Fruit fly (Drosophila melanogaster): ENCODE results near the gene vkg.

vkg gene

DNA sequence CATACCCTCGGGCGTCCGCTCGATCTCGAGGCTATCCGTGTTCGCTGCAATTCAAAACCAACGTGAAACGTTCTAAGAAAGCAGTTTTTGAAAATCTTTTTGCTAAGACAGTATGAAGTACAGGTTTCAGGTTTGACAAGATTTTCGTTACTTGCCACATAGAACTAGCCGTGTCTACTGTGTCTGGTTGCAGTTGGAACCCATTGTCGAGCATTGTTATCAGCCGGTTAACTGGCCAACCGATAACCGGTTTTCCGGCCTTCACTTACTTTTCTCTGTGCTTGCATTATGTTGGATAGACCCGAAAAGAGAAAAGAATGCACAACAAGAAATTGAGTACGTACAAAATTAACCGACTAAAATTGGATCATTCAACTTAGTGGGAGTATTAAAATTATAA is 22.0 kb upstream of the vkg start:
- no peak for TF ChIP-seq dl (GFP tag; optimal IDR thresholded peaks at IDR 0.05; ENCODE audit: insufficient read depth in 1 of 2, partially characterized antibody in 2 of 2)
- no peak for TF ChIP-seq HLH106 (tag; optimal IDR thresholded peaks at IDR 0.05)
- TF ChIP-seq sage (GFP tag; optimal IDR thresholded peaks at IDR 0.05), result no peak
- no peak for TF ChIP-seq CrebA (GFP tag; optimal IDR thresholded peaks at IDR 0.05; ENCODE audit: borderline replicate concordance)
- no peak for TF ChIP-seq CG32264 (GFP tag; optimal IDR thresholded peaks at IDR 0.05)
- TF ChIP-seq Myc (optimal IDR thresholded peaks at IDR 0.05), result no peak
- no peak for TF ChIP-seq jim (GFP tag; optimal IDR thresholded peaks at IDR 0.05)
- TF ChIP-seq psq (GFP tag; optimal IDR thresholded peaks at IDR 0.05), result no peak
- no peak for TF ChIP-seq Jra (GFP tag; optimal IDR thresholded peaks at IDR 0.05)
- TF ChIP-seq ey (GFP tag; optimal IDR thresholded peaks at IDR 0.05), result no peak
- TF ChIP-seq GATAd (GFP tag; optimal IDR thresholded peaks at IDR 0.05), result no peak
- TF ChIP-seq usp (GFP tag; optimal IDR thresholded peaks at IDR 0.05), result no peak
- no peak for TF ChIP-seq lola (GFP tag; optimal IDR thresholded peaks at IDR 0.05)

DNA sequence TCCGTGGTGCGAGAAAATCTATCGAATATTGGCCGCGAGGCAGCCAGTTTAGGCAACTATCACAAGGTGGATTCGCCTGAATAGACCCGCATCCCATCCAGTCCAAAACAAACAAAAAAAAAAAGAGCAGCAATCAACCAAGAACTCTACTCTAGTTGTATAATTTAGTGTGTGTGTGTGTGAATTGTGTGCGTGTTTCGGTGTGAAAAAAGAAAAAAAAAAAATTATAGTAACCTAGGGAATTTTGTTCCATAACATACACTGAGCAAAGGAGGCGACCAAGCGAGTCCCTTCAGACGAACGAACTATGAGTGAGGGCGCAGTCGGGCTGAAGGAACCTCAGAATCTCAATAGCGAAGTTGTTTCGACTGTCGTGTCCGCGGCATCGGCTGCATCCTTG is 18.3 kb upstream of the vkg start:
- TF ChIP-seq rgr (GFP tag; optimal IDR thresholded peaks at IDR 0.05), result no peak
- TF ChIP-seq Hnf4 (GFP tag; optimal IDR thresholded peaks at IDR 0.05), result no peak
- no peak for TF ChIP-seq Mio (GFP tag; optimal IDR thresholded peaks at IDR 0.05)
- no peak for TF ChIP-seq lola (GFP tag; optimal IDR thresholded peaks at IDR 0.05)
- TF ChIP-seq dl (GFP tag; optimal IDR thresholded peaks at IDR 0.05; ENCODE audit: insufficient read depth in 1 of 2, partially characterized antibody in 2 of 2), result no peak
- no peak for TF ChIP-seq Abd-B (GFP tag; optimal IDR thresholded peaks at IDR 0.05)
- no peak for TF ChIP-seq GATAd (GFP tag; optimal IDR thresholded peaks at IDR 0.05)
- TF ChIP-seq brk (GFP tag; optimal IDR thresholded peaks at IDR 0.05), result no peak
- no peak for TF ChIP-seq sv (GFP tag; optimal IDR thresholded peaks at IDR 0.05)
- no peak for TF ChIP-seq Dif (GFP tag; optimal IDR thresholded peaks at IDR 0.05; ENCODE audit: partially characterized antibody)
- no peak for TF ChIP-seq OdsH (GFP tag; optimal IDR thresholded peaks at IDR 0.05)
- TF ChIP-seq br (GFP tag; optimal IDR thresholded peaks at IDR 0.05), result no peak
- no peak for TF ChIP-seq N (GFP tag; optimal IDR thresholded peaks at IDR 0.05)

DNA sequence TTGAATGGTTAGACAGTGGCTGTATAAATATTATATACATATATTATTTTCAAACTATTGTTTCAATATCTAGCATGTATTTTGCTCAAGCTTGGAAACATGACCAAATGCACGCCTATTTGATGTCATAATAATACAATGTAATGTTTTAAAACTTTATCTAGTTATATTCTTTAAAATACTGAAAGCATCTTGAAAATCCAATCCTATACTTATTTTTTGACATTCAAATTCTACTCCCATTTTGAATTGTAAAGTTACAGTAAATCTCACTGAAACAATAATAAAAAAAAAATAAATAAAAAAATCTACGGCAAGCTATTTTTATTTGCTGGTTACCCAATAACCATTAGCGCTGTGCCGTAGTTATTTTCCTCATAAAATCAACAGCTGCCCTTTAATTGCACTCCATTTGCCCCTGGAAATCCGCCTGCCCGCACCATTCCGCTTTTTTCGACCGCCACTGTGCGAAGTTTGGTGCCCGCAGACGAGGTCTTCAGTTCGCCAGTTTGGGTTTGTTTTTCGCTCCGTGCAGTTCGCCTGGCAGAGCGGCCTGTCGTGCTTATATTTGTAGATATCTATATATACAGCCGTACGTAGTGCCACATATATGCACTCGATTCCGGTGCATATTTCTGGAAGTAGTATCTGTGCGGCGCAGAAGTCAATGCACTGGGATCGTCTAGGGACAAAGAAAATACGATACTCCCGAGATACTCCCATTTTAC is 17.1 kb upstream of the vkg start:
- TF ChIP-seq OdsH (GFP tag; optimal IDR thresholded peaks at IDR 0.05) (peak; percentile 18), sv (GFP tag; optimal IDR thresholded peaks at IDR 0.05) (peak; percentile 31), Rel (GFP tag; optimal IDR thresholded peaks at IDR 0.05) (no peak), Rel (tag; optimal IDR thresholded peaks at IDR 0.05) (no peak), sage (GFP tag; optimal IDR thresholded peaks at IDR 0.05) (no peak), foxo (GFP tag; optimal IDR thresholded peaks at IDR 0.05) (peak in 1 of 2 experiments; percentile 43), ey (GFP tag; optimal IDR thresholded peaks at IDR 0.05) (peak; percentile 44), Hnf4 (GFP tag; optimal IDR thresholded peaks at IDR 0.05) (peak; percentile 15), Vsx2 (GFP tag; optimal IDR thresholded peaks at IDR 0.05; ENCODE audit: partially characterized antibody) (peak; percentile 33), Sp1 (GFP tag; optimal IDR thresholded peaks at IDR 0.05) (peak; percentile 11), HLH106 (tag; optimal IDR thresholded peaks at IDR 0.05) (peak; percentile 28), psq (GFP tag; optimal IDR thresholded peaks at IDR 0.05) (no peak), br (GFP tag; optimal IDR thresholded peaks at IDR 0.05) (peak; percentile 52), Hr83 (GFP tag; optimal IDR thresholded peaks at IDR 0.05; ENCODE audit: poor library complexity, severe bottlenecking) (peak; percentile 3), h (GFP tag; optimal IDR thresholded peaks at IDR 0.05) (peak; percentile 55), rgr (GFP tag; optimal IDR thresholded peaks at IDR 0.05) (peak; percentile 42)

DNA sequence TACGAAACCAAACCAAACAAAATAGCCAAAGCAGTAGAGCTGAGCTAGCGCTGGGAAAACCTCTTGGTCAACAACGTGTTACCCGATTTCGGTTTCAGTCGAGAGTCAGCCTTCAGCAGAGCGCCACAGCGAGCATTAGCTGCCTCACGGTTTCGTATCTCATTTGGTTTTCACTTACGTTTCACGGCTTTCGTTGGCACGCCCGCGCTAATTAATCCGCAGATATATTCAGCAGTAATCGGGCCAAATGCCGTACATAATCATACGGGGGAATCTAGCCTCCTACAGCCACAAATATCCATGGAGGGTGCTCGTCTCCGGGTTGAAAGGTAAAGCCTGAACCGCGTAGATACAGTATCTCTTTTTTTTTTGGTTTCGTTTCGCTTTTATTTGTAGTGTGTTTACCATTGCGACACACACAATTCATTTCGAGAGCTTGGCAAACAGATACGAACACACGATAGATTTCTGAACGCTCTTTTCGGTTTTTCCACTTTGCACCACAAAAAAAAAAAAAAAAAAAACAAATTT is 16.4 kb upstream of the vkg start, which contains the start of gene CG31650:
Gene CG31650, minus strand, starts transcription at position 352 of the 531 bp plus-strand sequence.
- no peak for TF ChIP-seq Hr83 (GFP tag; optimal IDR thresholded peaks at IDR 0.05; ENCODE audit: poor library complexity, severe bottlenecking)
- TF ChIP-seq fru (GFP tag; optimal IDR thresholded peaks at IDR 0.05), result no peak
- no peak for TF ChIP-seq br (GFP tag; optimal IDR thresholded peaks at IDR 0.05)
- no peak for TF ChIP-seq jim (GFP tag; optimal IDR thresholded peaks at IDR 0.05)

Data from whole organism, wandering third instar larva.